Worm (Caenorhabditis elegans): ENCODE results near the gene cyp-13A1.

ce11 chrII:9829108-9829507, 47.3 kb upstream of the cyp-13A1 start, which contains the start of gene ZK938.1:
- TF ChIP-seq pha-4 (tag; optimal IDR thresholded peaks at IDR 0.05) (no peak), sox-4 (tag; optimal IDR thresholded peaks at IDR 0.05) (no peak), unc-3 (GFP tag; conservative IDR thresholded peaks at IDR 0.05) (no peak), unc-3 (tag; optimal IDR thresholded peaks at IDR 0.05) (no peak), ceh-24 (tag; optimal IDR thresholded peaks at IDR 0.05) (no peak), ets-4 (tag; optimal IDR thresholded peaks at IDR 0.05) (no peak), pqm-1 (tag; optimal IDR thresholded peaks at IDR 0.05) (no peak)
